Worm (Caenorhabditis elegans) whole organism, L3 larva: Measurements from ENCODE around the gene C16D2.1.

Source experiments
- fkh-10 ChIP-seq: sonication (generic microtip); optimal IDR thresholded peaks from 2 replicates; lab custom pipeline; 2017; ENCODE audit warnings: missing biosample characterization, missing genetic modification reagents, missing genetic modification characterization
- nhr-11 ChIP-seq: fragments of 150-350 bp; optimal IDR thresholded peaks from 2 replicates; lab custom pipeline; 2014; ENCODE audit warnings: missing biosample characterization, missing genetic modification characterization
- nhr-237 ChIP-seq: fragments of 150-350 bp; optimal IDR thresholded peaks from 2 replicates; lab custom pipeline; 2014; ENCODE audit warnings: missing biosample characterization, missing genetic modification characterization
- nhr-77 ChIP-seq: fragments of 150-350 bp; optimal IDR thresholded peaks from 2 replicates; lab custom pipeline; 2014; ENCODE audit warnings: missing biosample characterization, missing genetic modification characterization
- pha-4 ChIP-seq: fragments of 150-350 bp; optimal IDR thresholded peaks from 2 replicates; lab custom pipeline; 2014; ENCODE audit warnings: missing biosample characterization, missing genetic modification reagents, missing genetic modification characterization
- unc-62 ChIP-seq: fragments of 150-350 bp; sonication (generic microtip); optimal IDR thresholded peaks from 4 replicates; lab custom pipeline; 2014; ENCODE audit warnings: missing biosample characterization, missing genetic modification reagents, missing genetic modification characterization

DNA sequence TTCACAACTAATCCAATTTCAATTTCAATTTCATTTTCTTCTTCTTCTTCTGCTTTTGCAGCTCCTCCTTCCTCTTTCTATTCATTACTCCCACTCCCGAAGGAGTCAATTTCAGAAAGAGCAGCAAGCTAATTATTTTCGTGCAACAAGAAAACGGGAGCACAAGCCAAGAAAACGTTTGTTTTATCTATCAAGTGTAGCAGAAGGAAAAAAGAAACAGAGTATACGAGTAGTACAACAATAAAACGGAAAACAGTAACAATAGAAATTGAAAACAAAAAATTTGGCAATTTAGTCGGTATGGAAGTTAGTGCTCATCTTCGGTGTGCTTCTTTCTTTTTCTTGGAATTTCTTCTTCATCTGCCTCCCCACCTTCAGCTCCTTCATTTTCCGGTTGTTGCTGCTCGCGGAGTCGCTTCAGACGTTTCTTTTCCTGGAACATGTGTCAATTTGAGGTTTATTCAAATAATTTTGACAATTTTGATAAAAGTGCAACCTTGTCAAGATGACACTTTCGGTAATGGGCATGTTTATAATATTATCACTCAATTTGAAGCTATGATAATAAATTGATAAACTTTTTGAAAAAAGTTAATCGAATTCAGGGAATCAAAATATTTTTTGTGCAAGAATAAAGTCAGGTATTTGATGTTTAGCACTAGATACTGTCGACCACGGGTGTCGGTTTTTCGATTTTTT lies 34.4 kb downstream of the C16D2.1 start, which contains the start of gene W07A12.8:
- TF ChIP-seq nhr-11 (tag; lab: Kevin White, UChicago) (no peak), pha-4 (no peak), fkh-10 (GFP tag; lab: Kevin White, UChicago) (no peak), nhr-237 (tag; lab: Kevin White, UChicago) (no peak), nhr-77 (tag; lab: Kevin White, UChicago) (no peak), unc-62 (GFP tag; lab: Kevin White, UChicago) (no peak)
